Fruit fly (Drosophila melanogaster): ENCODE data around the gene Trmt61.
A peak's percentile ranks its signal among the peaks of the same experiment; 100 is the strongest.

The Trmt61 gene

dm6 chr3R:26106595-26107152 is 47.4 kb downstream of the Trmt61 start, which contains the start of gene Cipc (continued):
- TF ChIP-seq CG6254 (GFP tag; optimal IDR thresholded peaks at IDR 0.05): peak; percentile 17
- TF ChIP-seq CG4707 (GFP tag; optimal IDR thresholded peaks at IDR 0.05): no peak
- TF ChIP-seq Fer1 (GFP tag; optimal IDR thresholded peaks at IDR 0.05): peak; percentile 93
- TF ChIP-seq CG7745 (tag; optimal IDR thresholded peaks at IDR 0.05): no peak
- TF ChIP-seq HmgZ (tag; optimal IDR thresholded peaks at IDR 0.05): peak; percentile 52
- TF ChIP-seq phol (tag; optimal IDR thresholded peaks at IDR 0.05): peak; percentile 72
- no peak for TF ChIP-seq repo (GFP tag; optimal IDR thresholded peaks at IDR 0.05)
- peak; percentile 66 for TF ChIP-seq CG2120 (GFP tag; optimal IDR thresholded peaks at IDR 0.05)
- TF ChIP-seq CG10959 (GFP tag; IDR thresholded peaks at IDR 0.05): peak; percentile 40; the same call in 1 of the 2 replicates
- TF ChIP-seq HLH4C (GFP tag; IDR thresholded peaks at IDR 0.05; ENCODE audit: partially characterized antibody): no peak; the same call in 2 of the 3 replicates
- TF ChIP-seq mirr (GFP tag; optimal IDR thresholded peaks at IDR 0.05): peak; percentile 69
- no peak for TF ChIP-seq CG10462 (GFP tag; optimal IDR thresholded peaks at IDR 0.05)
- TF ChIP-seq peb (GFP tag; IDR thresholded peaks at IDR 0.05): no peak
- peak; percentile 32; the same call in 1 of the 2 replicates for TF ChIP-seq Rx (GFP tag; IDR thresholded peaks at IDR 0.05)
- TF ChIP-seq dmrt11E (tag; optimal IDR thresholded peaks at IDR 0.05): no peak
- TF ChIP-seq Dad (GFP tag; optimal IDR thresholded peaks at IDR 0.05): no peak
- peak; percentile 72 for TF ChIP-seq unpg (GFP tag; optimal IDR thresholded peaks at IDR 0.05)
- TF ChIP-seq Bteb2 (GFP tag; optimal IDR thresholded peaks at IDR 0.05): no peak
- TF ChIP-seq CG9932 (GFP tag; IDR thresholded peaks at IDR 0.05): peak; percentile 78
- peak; percentile 79 for TF ChIP-seq HHEX (GFP tag; optimal IDR thresholded peaks at IDR 0.05)
- TF ChIP-seq B-H2 (GFP tag; optimal IDR thresholded peaks at IDR 0.05): peak; percentile 50
- TF ChIP-seq CG14667 (GFP tag; IDR thresholded peaks at IDR 0.05): peak; percentile 60
- peak; percentile 72 for TF ChIP-seq sqz (GFP tag; optimal IDR thresholded peaks at IDR 0.05)
- TF ChIP-seq ac (GFP tag; optimal IDR thresholded peaks at IDR 0.05): no peak
- TF ChIP-seq D19A (tag; optimal IDR thresholded peaks at IDR 0.05): peak; percentile 83
- peak; percentile 33; the same call in 1 of the 2 replicates for TF ChIP-seq CG5953 (GFP tag; IDR thresholded peaks at IDR 0.05)
- TF ChIP-seq gcm2 (GFP tag; optimal IDR thresholded peaks at IDR 0.05): no peak
- no peak for TF ChIP-seq Spps (tag; optimal IDR thresholded peaks at IDR 0.05)
- TF ChIP-seq CG4730 (GFP tag; IDR thresholded peaks at IDR 0.05): no peak
- peak; percentile 63 for TF ChIP-seq CG10267 (tag; optimal IDR thresholded peaks at IDR 0.05)
- TF ChIP-seq CG12659 (GFP tag; optimal IDR thresholded peaks at IDR 0.05): peak; percentile 80
- peak; percentile 54; the same call in 1 of the 2 replicates for TF ChIP-seq GATAe (GFP tag; conservative IDR thresholded peaks at IDR 0.05)
- peak; percentile 96 for TF ChIP-seq dysf (GFP tag; IDR thresholded peaks at IDR 0.05)
- TF ChIP-seq CG2678 (tag; optimal IDR thresholded peaks at IDR 0.05): peak; percentile 90
- TF ChIP-seq sima (GFP tag; optimal IDR thresholded peaks at IDR 0.05): no peak
- peak; percentile 42; the same call in 1 of the 2 replicates for TF ChIP-seq amos (GFP tag; IDR thresholded peaks at IDR 0.05; ENCODE audit: partially characterized antibody)
- no peak for TF ChIP-seq fd102C (GFP tag; optimal IDR thresholded peaks at IDR 0.05)
- TF ChIP-seq Deaf1 (tag; optimal IDR thresholded peaks at IDR 0.05): peak; percentile 94
- TF ChIP-seq CG16779 (GFP tag; IDR thresholded peaks at IDR 0.05): peak; percentile 70; the same call in 1 of the 2 replicates
- peak; percentile 61 for TF ChIP-seq Ssrp (tag; optimal IDR thresholded peaks at IDR 0.05)
- TF ChIP-seq CG6854 (GFP tag; optimal IDR thresholded peaks at IDR 0.05): peak; percentile 83
- TF ChIP-seq croc (GFP tag; conservative IDR thresholded peaks at IDR 0.05): peak; percentile 55; the same call in 2 of the 3 replicates
- TF ChIP-seq CG17385 (GFP tag; optimal IDR thresholded peaks at IDR 0.05): peak; percentile 74
- TF ChIP-seq HLH3B (GFP tag; IDR thresholded peaks at IDR 0.05): peak; percentile 66
- TF ChIP-seq YL-1 (GFP tag; optimal IDR thresholded peaks at IDR 0.05): peak; percentile 6
- peak; percentile 15 for TF ChIP-seq Bdp1 (GFP tag; optimal IDR thresholded peaks at IDR 0.05)
- peak; percentile 85 for TF ChIP-seq Blimp-1 (GFP tag; optimal IDR thresholded peaks at IDR 0.05)
- peak; percentile 37 for TF ChIP-seq CG5180 (GFP tag; optimal IDR thresholded peaks at IDR 0.05)
- peak; percentile 78 for TF ChIP-seq Oli (tag; optimal IDR thresholded peaks at IDR 0.05)
